Comparison of ENCODE assay signal across 1 fruit fly cellular context in the genomic region with DNA sequence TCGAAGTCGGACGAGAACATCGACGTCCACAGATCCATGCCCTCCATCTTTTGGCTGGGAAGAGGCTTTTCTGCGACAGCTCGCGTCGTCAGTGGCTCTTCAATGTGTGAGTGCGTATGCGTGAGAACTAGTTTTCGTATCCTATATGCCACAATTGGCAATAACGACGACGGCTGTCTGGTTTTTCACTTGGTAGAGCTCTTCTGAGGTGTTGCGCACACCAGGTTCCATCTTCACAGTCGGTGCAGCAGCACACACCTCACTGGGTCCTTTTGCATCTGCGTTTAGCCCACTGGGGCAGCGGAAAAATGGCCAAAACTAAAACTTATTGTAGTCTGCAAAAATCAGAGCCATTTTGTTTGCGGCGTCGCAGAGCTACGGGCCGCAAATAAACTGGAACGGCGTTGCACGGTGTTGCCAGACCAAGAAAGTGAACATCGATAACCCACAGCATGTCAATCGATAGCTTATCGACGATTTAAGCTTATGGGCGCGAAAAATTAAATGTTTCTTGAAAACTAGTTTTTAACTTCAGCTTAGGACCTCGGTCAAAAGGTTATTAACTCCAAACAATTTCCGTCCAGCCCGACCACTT.
A peak's percentile ranks its signal among the peaks of the same experiment; 100 is the strongest.
TF ChIP-seq lines count a peak whose summit lies in the region.

A gene (minus strand): TSS at position 383 of the 595 bp plus-strand sequence.

TF ChIP-seq in whole organism, embryonic, 481 proteins besides CTCF, POLR2A, EP300 and RAD21 (continued from another document and continues in another):
- TF ChIP-seq NFAT (GFP tag; IDR thresholded peaks at IDR 0.05; lab: Robert Waterston, UW) (no peak), odd (GFP tag; optimal IDR thresholded peaks at IDR 0.05; lab: Kevin White, UChicago) (no peak), ato (GFP tag; IDR thresholded peaks at IDR 0.05; lab: Robert Waterston, UW; ENCODE audit: partially characterized antibody) (peak; percentile 85), chn (GFP tag; optimal IDR thresholded peaks at IDR 0.05; lab: Kevin White, UChicago) (no peak), Lpt (GFP tag; optimal IDR thresholded peaks at IDR 0.05; lab: Kevin White, UChicago) (no peak), Gsc (GFP tag; IDR thresholded peaks at IDR 0.05; lab: Robert Waterston, UW) (no peak), pan (optimal IDR thresholded peaks at IDR 0.05; lab: Kevin White, UChicago) (no peak), pan (GFP tag; optimal IDR thresholded peaks at IDR 0.05 in 1 of 2, IDR thresholded peaks at IDR 0.05 in 1 of 2) (no peak), cato (GFP tag; optimal IDR thresholded peaks at IDR 0.05; lab: Kevin White, UChicago; ENCODE audit: borderline replicate concordance) (no peak), C15 (GFP tag; IDR thresholded peaks at IDR 0.05; lab: Robert Waterston, UW) (no peak), bbx (GFP tag; IDR thresholded peaks at IDR 0.05; lab: Robert Waterston, UW; ENCODE audit: partially characterized antibody) (peak; percentile 93), Dbx (GFP tag; IDR thresholded peaks at IDR 0.05; lab: Robert Waterston, UW) (no peak), CG4617 (GFP tag; optimal IDR thresholded peaks at IDR 0.05; lab: Kevin White, UChicago; ENCODE audit: borderline replicate concordance) (peak; percentile 72), lbe (GFP tag; optimal IDR thresholded peaks at IDR 0.05; lab: Kevin White, UChicago) (no peak), CG30431 (GFP tag; optimal IDR thresholded peaks at IDR 0.05; lab: Kevin White, UChicago) (no peak), repo (GFP tag; optimal IDR thresholded peaks at IDR 0.05; lab: Kevin White, UChicago) (no peak), ERR (GFP tag; optimal IDR thresholded peaks at IDR 0.05; lab: Kevin White, UChicago) (no peak), peb (GFP tag; IDR thresholded peaks at IDR 0.05; lab: Robert Waterston, UW) (no peak), sna (GFP tag; IDR thresholded peaks at IDR 0.05; lab: Robert Waterston, UW; ENCODE audit: partially characterized antibody) (peak; percentile 78), CG7745 (tag; optimal IDR thresholded peaks at IDR 0.05; lab: Kevin White, UChicago) (no peak), ham (GFP tag; IDR thresholded peaks at IDR 0.05; lab: Robert Waterston, UW) (no peak), Hr51 (GFP tag; optimal IDR thresholded peaks at IDR 0.05; lab: Kevin White, UChicago) (no peak), CG12744 (GFP tag; optimal IDR thresholded peaks at IDR 0.05; lab: Kevin White, UChicago) (no peak), CG18619 (GFP tag; optimal IDR thresholded peaks at IDR 0.05; lab: Kevin White, UChicago) (no peak), CG1602 (GFP tag; optimal IDR thresholded peaks at IDR 0.05; lab: Kevin White, UChicago) (no peak), ATbp (GFP tag; optimal IDR thresholded peaks at IDR 0.05; lab: Kevin White, UChicago) (no peak), CG42726 (GFP tag; IDR thresholded peaks at IDR 0.05; lab: Robert Waterston, UW; ENCODE audit: partially characterized antibody) (peak; percentile 89), E2f2 (GFP tag; IDR thresholded peaks at IDR 0.05; lab: Robert Waterston, UW) (peak; percentile 99), CG4820 (GFP tag; optimal IDR thresholded peaks at IDR 0.05; lab: Kevin White, UChicago) (no peak), CG7786 (GFP tag; optimal IDR thresholded peaks at IDR 0.05; lab: Kevin White, UChicago) (no peak), pros (GFP tag; optimal IDR thresholded peaks at IDR 0.05; lab: Kevin White, UChicago) (no peak), Myb (GFP tag; optimal IDR thresholded peaks at IDR 0.05; lab: Kevin White, UChicago) (no peak), CG6689 (GFP tag; IDR thresholded peaks at IDR 0.05; lab: Robert Waterston, UW) (no peak), Hand (GFP tag; optimal IDR thresholded peaks at IDR 0.05; lab: Kevin White, UChicago) (no peak), CG4328 (GFP tag; optimal IDR thresholded peaks at IDR 0.05; lab: Kevin White, UChicago) (no peak), ttk (GFP tag; IDR thresholded peaks at IDR 0.05; lab: Robert Waterston, UW) (no peak), bsh (GFP tag; optimal IDR thresholded peaks at IDR 0.05; lab: Kevin White, UChicago) (no peak), HLH54F (GFP tag; optimal IDR thresholded peaks at IDR 0.05; lab: Kevin White, UChicago) (no peak), al (GFP tag; IDR thresholded peaks at IDR 0.05; lab: Robert Waterston, UW) (no peak), Stat92E (GFP tag; optimal IDR thresholded peaks at IDR 0.05; lab: Kevin White, UChicago) (peak in 1 of 3 experiments; percentile 13), gsb-n (tag; optimal IDR thresholded peaks at IDR 0.05; lab: Kevin White, UChicago) (no peak), fru (optimal IDR thresholded peaks at IDR 0.05; lab: Kevin White, UChicago) (no peak), CG7372 (GFP tag; IDR thresholded peaks at IDR 0.05; lab: Robert Waterston, UW) (no peak), CG14667 (GFP tag; IDR thresholded peaks at IDR 0.05; lab: Robert Waterston, UW) (no peak), ranshi (GFP tag; IDR thresholded peaks at IDR 0.05; lab: Robert Waterston, UW) (no peak), CG8089 (GFP tag; optimal IDR thresholded peaks at IDR 0.05; lab: Kevin White, UChicago) (no peak), inv (GFP tag; IDR thresholded peaks at IDR 0.05; lab: Robert Waterston, UW; ENCODE audit: partially characterized antibody) (peak; percentile 69), sima (GFP tag; optimal IDR thresholded peaks at IDR 0.05; lab: Kevin White, UChicago) (no peak), H15 (GFP tag; IDR thresholded peaks at IDR 0.05; lab: Robert Waterston, UW) (no peak), TFAM (GFP tag; optimal IDR thresholded peaks at IDR 0.05; lab: Kevin White, UChicago) (no peak), CG11456 (GFP tag; IDR thresholded peaks at IDR 0.05; lab: Robert Waterston, UW) (no peak), Gug (GFP tag; IDR thresholded peaks at IDR 0.05; lab: Robert Waterston, UW) (no peak), CG3995 (GFP tag; optimal IDR thresholded peaks at IDR 0.05; lab: Kevin White, UChicago) (no peak), emc (GFP tag; optimal IDR thresholded peaks at IDR 0.05; lab: Kevin White, UChicago) (no peak), BEAF-32 (GFP tag; optimal IDR thresholded peaks at IDR 0.05; lab: Kevin White, UChicago) (peak; percentile 89), Sox102F (GFP tag; optimal IDR thresholded peaks at IDR 0.05; lab: Kevin White, UChicago) (no peak), CG8478 (optimal IDR thresholded peaks at IDR 0.05; lab: Kevin White, UChicago) (no peak), sd (tag; optimal IDR thresholded peaks at IDR 0.05; lab: Kevin White, UChicago) (no peak), CG6272 (GFP tag; IDR thresholded peaks at IDR 0.05; lab: Robert Waterston, UW) (no peak), crc (GFP tag; optimal IDR thresholded peaks at IDR 0.05; lab: Kevin White, UChicago) (no peak), tna (GFP tag; IDR thresholded peaks at IDR 0.05; lab: Robert Waterston, UW; ENCODE audit: partially characterized antibody) (peak; percentile 78), CG12155 (GFP tag; optimal IDR thresholded peaks at IDR 0.05; lab: Kevin White, UChicago) (no peak), kni (GFP tag; optimal IDR thresholded peaks at IDR 0.05; lab: Kevin White, UChicago) (no peak), wor (GFP tag; IDR thresholded peaks at IDR 0.05; lab: Robert Waterston, UW) (no peak), Pdp1 (GFP tag; optimal IDR thresholded peaks at IDR 0.05; lab: Kevin White, UChicago) (no peak), CG10654 (GFP tag; optimal IDR thresholded peaks at IDR 0.05; lab: Kevin White, UChicago) (no peak), Doc3 (GFP tag; IDR thresholded peaks at IDR 0.05; lab: Robert Waterston, UW; ENCODE audit: partially characterized antibody) (peak; percentile 74), CG12236 (GFP tag; optimal IDR thresholded peaks at IDR 0.05; lab: Kevin White, UChicago) (no peak), Usf (GFP tag; optimal IDR thresholded peaks at IDR 0.05; lab: Kevin White, UChicago) (no peak), CG6683 (GFP tag; optimal IDR thresholded peaks at IDR 0.05; lab: Kevin White, UChicago) (peak; percentile 18), CHES-1-like (GFP tag; optimal IDR thresholded peaks at IDR 0.05; lab: Kevin White, UChicago) (peak; percentile 4), CG15011 (GFP tag; optimal IDR thresholded peaks at IDR 0.05; lab: Kevin White, UChicago) (no peak), CG11695 (GFP tag; IDR thresholded peaks at IDR 0.05; lab: Robert Waterston, UW) (no peak), Max (GFP tag; optimal IDR thresholded peaks at IDR 0.05; lab: Kevin White, UChicago) (no peak), Meics (GFP tag; optimal IDR thresholded peaks at IDR 0.05; lab: Kevin White, UChicago) (no peak), MTF-1 (GFP tag; optimal IDR thresholded peaks at IDR 0.05; lab: Kevin White, UChicago; ENCODE audit: borderline replicate concordance) (no peak), stwl (tag; optimal IDR thresholded peaks at IDR 0.05; lab: Kevin White, UChicago) (peak; percentile 73), CG1529 (GFP tag; optimal IDR thresholded peaks at IDR 0.05; lab: Kevin White, UChicago) (no peak), zfh1 (GFP tag; IDR thresholded peaks at IDR 0.05; lab: Robert Waterston, UW) (no peak), grau (tag; optimal IDR thresholded peaks at IDR 0.05; lab: Kevin White, UChicago) (no peak), CG11085 (GFP tag; IDR thresholded peaks at IDR 0.05; lab: Robert Waterston, UW) (no peak), gro (GFP tag; optimal IDR thresholded peaks at IDR 0.05; lab: Kevin White, UChicago) (no peak), CG9727 (GFP tag; optimal IDR thresholded peaks at IDR 0.05; lab: Kevin White, UChicago) (no peak), zen (tag; optimal IDR thresholded peaks at IDR 0.05; lab: Kevin White, UChicago) (no peak), Fer1 (GFP tag; optimal IDR thresholded peaks at IDR 0.05; lab: Kevin White, UChicago) (no peak), CG12219 (GFP tag; optimal IDR thresholded peaks at IDR 0.05; lab: Kevin White, UChicago) (no peak), en (GFP tag; optimal IDR thresholded peaks at IDR 0.05; lab: Kevin White, UChicago) (no peak), sens-2 (GFP tag; IDR thresholded peaks at IDR 0.05; lab: Robert Waterston, UW) (no peak), CG14014 (GFP tag; IDR thresholded peaks at IDR 0.05; lab: Robert Waterston, UW) (no peak), Awh (GFP tag; IDR thresholded peaks at IDR 0.05; lab: Robert Waterston, UW) (no peak), twi (tag; optimal IDR thresholded peaks at IDR 0.05; lab: Kevin White, UChicago) (no peak), chinmo (GFP tag; IDR thresholded peaks at IDR 0.05; lab: Robert Waterston, UW; ENCODE audit: partially characterized antibody) (peak; percentile 84; the same call in 3 of the 4 replicates), slp2 (GFP tag; optimal IDR thresholded peaks at IDR 0.05; lab: Kevin White, UChicago) (no peak), jumu (GFP tag; optimal IDR thresholded peaks at IDR 0.05; lab: Kevin White, UChicago) (no peak), gce (GFP tag; IDR thresholded peaks at IDR 0.05; lab: Robert Waterston, UW) (no peak), CG9932 (GFP tag; IDR thresholded peaks at IDR 0.05; lab: Robert Waterston, UW) (no peak), CG17612 (GFP tag; IDR thresholded peaks at IDR 0.05; lab: Robert Waterston, UW) (no peak), pzg (GFP tag; optimal IDR thresholded peaks at IDR 0.05; lab: Kevin White, UChicago) (peak; percentile 90), dm (GFP tag; optimal IDR thresholded peaks at IDR 0.05; lab: Kevin White, UChicago) (no peak), Dip2 (GFP tag; IDR thresholded peaks at IDR 0.05; lab: Robert Waterston, UW) (no peak), Ssrp (tag; optimal IDR thresholded peaks at IDR 0.05; lab: Kevin White, UChicago) (no peak), Bteb2 (GFP tag; optimal IDR thresholded peaks at IDR 0.05; lab: Kevin White, UChicago) (no peak), CG1832 (GFP tag; optimal IDR thresholded peaks at IDR 0.05; lab: Kevin White, UChicago) (no peak), CG4360 (GFP tag; IDR thresholded peaks at IDR 0.05; lab: Robert Waterston, UW) (no peak), CG12299 (tag; optimal IDR thresholded peaks at IDR 0.05; lab: Kevin White, UChicago) (no peak), pb (GFP tag; optimal IDR thresholded peaks at IDR 0.05; lab: Kevin White, UChicago) (no peak), CG31388 (GFP tag; optimal IDR thresholded peaks at IDR 0.05; lab: Kevin White, UChicago) (no peak), nerfin-2 (GFP tag; IDR thresholded peaks at IDR 0.05; lab: Robert Waterston, UW; ENCODE audit: partially characterized antibody) (0 out of 2 replicates have a peak, but pooled peaks have one; percentile 41), exex (tag; optimal IDR thresholded peaks at IDR 0.05; lab: Kevin White, UChicago) (no peak), CG3065 (GFP tag; optimal IDR thresholded peaks at IDR 0.05; lab: Kevin White, UChicago) (no peak), usp (GFP tag; optimal IDR thresholded peaks at IDR 0.05; lab: Kevin White, UChicago) (no peak), CG13424 (tag; optimal IDR thresholded peaks at IDR 0.05; lab: Kevin White, UChicago) (no peak), CG11093 (GFP tag; IDR thresholded peaks at IDR 0.05; lab: Robert Waterston, UW) (no peak), row (GFP tag; IDR thresholded peaks at IDR 0.05; lab: Robert Waterston, UW) (no peak; the same call in 2 of the 3 replicates), MESR4 (GFP tag; optimal IDR thresholded peaks at IDR 0.05; lab: Kevin White, UChicago) (peak; percentile 82), gfzf (GFP tag; optimal IDR thresholded peaks at IDR 0.05; lab: Kevin White, UChicago) (peak; percentile 22), slou (GFP tag; optimal IDR thresholded peaks at IDR 0.05; lab: Kevin White, UChicago) (no peak), NK7.1 (GFP tag; optimal IDR thresholded peaks at IDR 0.05; lab: Kevin White, UChicago) (no peak), Aef1 (GFP tag; IDR thresholded peaks at IDR 0.05; lab: Robert Waterston, UW) (no peak), Atf-2 (GFP tag; optimal IDR thresholded peaks at IDR 0.05; lab: Kevin White, UChicago) (no peak), Sry-β (GFP tag; optimal IDR thresholded peaks at IDR 0.05; lab: Kevin White, UChicago) (no peak), ase (GFP tag; IDR thresholded peaks at IDR 0.05; lab: Robert Waterston, UW) (no peak), nerfin-1 (tag; optimal IDR thresholded peaks at IDR 0.05; lab: Kevin White, UChicago) (no peak), CkIIα-i1 (GFP tag; IDR thresholded peaks at IDR 0.05; lab: Robert Waterston, UW) (no peak), pfk (GFP tag; optimal IDR thresholded peaks at IDR 0.05; lab: Kevin White, UChicago) (no peak), CG43689 (GFP tag; IDR thresholded peaks at IDR 0.05; lab: Robert Waterston, UW) (no peak), CG7928 (GFP tag; optimal IDR thresholded peaks at IDR 0.05; lab: Kevin White, UChicago) (no peak), vnd (GFP tag; IDR thresholded peaks at IDR 0.05; lab: Robert Waterston, UW; ENCODE audit: partially characterized antibody) (peak; percentile 69; the same call in 2 of the 3 replicates), p53 (GFP tag; optimal IDR thresholded peaks at IDR 0.05; lab: Kevin White, UChicago) (no peak)
